Worm (Caenorhabditis elegans) whole organism, L3 larva: ENCODE data around the gene mip-1.

ENCODE experiments used
- ama-1 ChIP-seq: fragments of 150-350 bp; optimal IDR thresholded peaks from 2 replicates; lab custom pipeline; 2018
- fos-1 ChIP-seq: fragments of 150-350 bp; optimal IDR thresholded peaks from 2 replicates; lab custom pipeline; 2014; ENCODE audit warnings: missing biosample characterization, missing genetic modification characterization
- mdl-1 ChIP-seq: fragments of 150-350 bp; optimal IDR thresholded peaks from 2 replicates; lab custom pipeline; 2014; ENCODE audit warnings: missing biosample characterization, missing genetic modification characterization
- nhr-12 ChIP-seq: fragments of 150-350 bp; optimal IDR thresholded peaks from 2 replicates; lab custom pipeline; 2014; ENCODE audit warnings: missing biosample characterization, missing genetic modification characterization
- nhr-76 ChIP-seq: fragments of 150-350 bp; sonication (generic microtip); optimal IDR thresholded peaks from 5 replicates; lab custom pipeline; 2014; ENCODE audit warnings: missing biosample characterization, missing genetic modification characterization
- nhr-77 ChIP-seq: fragments of 150-350 bp; optimal IDR thresholded peaks from 2 replicates; lab custom pipeline; 2014; ENCODE audit warnings: missing biosample characterization, missing genetic modification characterization
- pha-4 ChIP-seq: fragments of 150-350 bp; optimal IDR thresholded peaks from 2 replicates; lab custom pipeline; 2014; ENCODE audit warnings: missing biosample characterization, missing genetic modification reagents, missing genetic modification characterization

DNA sequence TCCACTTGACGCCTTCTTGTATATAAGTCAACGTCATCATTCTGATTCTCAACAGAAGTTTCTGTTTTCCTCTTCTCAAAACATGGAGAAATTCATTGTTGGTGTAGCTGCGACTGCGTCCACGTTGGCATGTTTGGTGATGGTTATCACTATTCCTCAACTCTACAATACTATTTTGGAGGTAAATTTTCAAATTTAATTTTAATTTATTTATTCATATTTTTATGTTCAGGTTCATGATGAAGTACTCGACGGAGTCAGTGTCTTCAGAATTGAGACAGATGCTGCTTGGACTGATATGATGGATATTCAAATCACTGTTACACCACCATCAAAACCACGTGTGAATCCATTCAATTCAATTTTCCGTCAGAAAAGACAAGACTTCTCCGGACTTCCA lies 44.8 kb upstream of the mip-1 start, which contains the start of gene col-89:
- no peak for TF ChIP-seq pha-4 (tag; lab: Kevin White, UChicago)
- no peak for TF ChIP-seq nhr-77 (tag; lab: Kevin White, UChicago)
- no peak for TF ChIP-seq nhr-12 (tag; lab: Kevin White, UChicago)
- no peak for TF ChIP-seq fos-1
- TF ChIP-seq mdl-1 (tag; lab: Kevin White, UChicago), result no peak
- TF ChIP-seq ama-1, result no peak
- no peak for TF ChIP-seq nhr-76 (tag; lab: Kevin White, UChicago)
